Fruit fly (Drosophila melanogaster) whole organism: ENCODE data around the gene CG10254.

Source experiments
- Dll ChIP-seq: fragments of >200 bp; optimal IDR thresholded peaks from 2 replicates; lab custom pipeline; 2017
- pan ChIP-seq: fragments of >200 bp; optimal IDR thresholded peaks from 2 replicates; lab custom pipeline; 2017

DNA sequence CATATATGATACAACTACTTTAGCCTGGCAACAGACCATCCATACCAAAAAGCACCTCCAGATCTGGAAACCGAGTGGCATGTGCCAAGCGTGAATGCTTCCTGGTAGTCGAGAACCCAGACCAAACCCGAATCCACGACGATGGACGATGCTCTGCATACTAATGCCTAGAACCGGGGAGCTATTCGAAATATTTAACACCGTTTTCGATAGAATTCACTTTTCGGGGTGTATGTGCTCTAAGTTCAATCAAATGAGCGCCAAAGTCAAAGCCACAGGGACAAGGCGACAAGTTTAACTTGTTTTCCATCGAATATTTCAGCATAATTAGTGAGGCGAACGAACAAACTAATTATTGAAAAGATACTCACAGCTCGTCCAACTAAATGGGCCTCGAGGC is 32.0 kb downstream of the CG10254 start:
- TF ChIP-seq Dll, result no peak
- no peak for TF ChIP-seq pan (lab: Kevin White, UChicago)
